Worm (Caenorhabditis elegans): Measurements from ENCODE around the gene hsp-12.2.

Gene hsp-12.2

DNA sequence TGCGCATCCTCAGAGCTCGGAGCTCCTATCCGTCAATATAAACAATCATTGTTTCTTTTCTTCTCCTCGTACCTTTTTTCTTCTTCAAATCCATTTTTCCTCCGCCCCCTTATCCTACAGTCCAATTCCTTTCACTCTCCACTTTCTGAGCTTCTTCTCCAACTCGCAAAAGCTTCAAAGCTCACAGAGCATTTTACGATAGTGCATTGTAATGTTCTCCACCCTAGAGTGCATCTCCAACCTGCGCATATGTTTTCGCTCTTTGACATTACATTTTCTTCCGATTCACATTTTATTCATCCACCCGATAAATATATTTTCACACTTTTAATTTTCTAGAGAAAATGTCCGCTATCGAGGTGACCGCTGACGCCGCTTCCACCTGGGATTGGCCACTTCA lies at the start of gene hsp-12.2:
hsp-12.2 (plus strand) TSS at position 301 of the 400 bp plus-strand sequence.
- TF ChIP-seq W03F9.2 (tag; optimal IDR thresholded peaks at IDR 0.05) (no peak), dao-5 (tag; optimal IDR thresholded peaks at IDR 0.05) (no peak), him-1 (tag; optimal IDR thresholded peaks at IDR 0.05) (no peak)

ce11 chrIII:8088235-8088634 lies 49.6 kb upstream of the hsp-12.2 start, which contains the start of gene vms-1:
Gene vms-1, plus strand, starts transcription at chrIII:8088535.
- TF ChIP-seq dao-5 (tag; optimal IDR thresholded peaks at IDR 0.05) = no peak
- TF ChIP-seq him-1 (tag; optimal IDR thresholded peaks at IDR 0.05) = no peak
- no peak for TF ChIP-seq W03F9.2 (tag; optimal IDR thresholded peaks at IDR 0.05)

ce11 chrIII:8091408-8091807 lies 46.5 kb upstream of the hsp-12.2 start, which contains the start of gene idi-1:
Gene idi-1, plus strand, starts transcription at chrIII:8091708.
- TF ChIP-seq him-1 (tag; optimal IDR thresholded peaks at IDR 0.05) (no peak), W03F9.2 (tag; optimal IDR thresholded peaks at IDR 0.05) (no peak), dao-5 (tag; optimal IDR thresholded peaks at IDR 0.05) (no peak)

- no peak for TF ChIP-seq dao-5 (tag; optimal IDR thresholded peaks at IDR 0.05)
- peak; percentile 15 for TF ChIP-seq W03F9.2 (tag; optimal IDR thresholded peaks at IDR 0.05)
- TF ChIP-seq him-1 (tag; optimal IDR thresholded peaks at IDR 0.05) = no peak
Measured at ce11 chrIII:8093079-8093623, 44.7 kb upstream of the hsp-12.2 start, which contains the start of gene K06H7.2. Gene K06H7.2, plus strand, starts transcription at chrIII:8093573.

DNA sequence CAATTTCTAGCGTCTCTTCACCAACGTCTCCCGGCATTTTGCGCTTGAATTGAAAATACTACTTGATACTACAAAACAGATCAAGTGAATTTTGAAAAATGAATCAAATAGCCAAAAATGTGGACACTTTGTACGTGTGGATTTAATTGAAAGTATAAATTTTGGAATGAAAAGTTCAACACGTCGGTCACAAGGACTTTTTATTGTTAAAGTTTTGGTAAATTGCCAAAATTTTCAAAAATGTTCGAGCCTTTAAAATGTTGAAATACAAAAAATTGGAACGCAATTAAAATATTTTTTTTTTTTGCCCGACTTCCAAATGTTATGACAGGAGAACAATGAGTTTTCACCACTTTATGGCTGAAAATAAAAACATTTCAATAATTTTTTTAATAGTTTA lies 39.8 kb upstream of the hsp-12.2 start, which contains the start of gene K06H7.8:
K06H7.8 (minus strand) TSS at position 101 of the 400 bp plus-strand sequence.
- TF ChIP-seq him-1 (tag; optimal IDR thresholded peaks at IDR 0.05) (no peak), W03F9.2 (tag; optimal IDR thresholded peaks at IDR 0.05) (no peak), dao-5 (tag; optimal IDR thresholded peaks at IDR 0.05) (no peak)

- TF ChIP-seq him-1 (tag; optimal IDR thresholded peaks at IDR 0.05) (no peak), W03F9.2 (tag; optimal IDR thresholded peaks at IDR 0.05) (no peak), dao-5 (tag; optimal IDR thresholded peaks at IDR 0.05) (no peak)
Measured at ce11 chrIII:8099022-8099421, 38.9 kb upstream of the hsp-12.2 start, which contains the start of gene K06H7.1. Gene K06H7.1, plus strand, starts transcription at chrIII:8099322.

DNA sequence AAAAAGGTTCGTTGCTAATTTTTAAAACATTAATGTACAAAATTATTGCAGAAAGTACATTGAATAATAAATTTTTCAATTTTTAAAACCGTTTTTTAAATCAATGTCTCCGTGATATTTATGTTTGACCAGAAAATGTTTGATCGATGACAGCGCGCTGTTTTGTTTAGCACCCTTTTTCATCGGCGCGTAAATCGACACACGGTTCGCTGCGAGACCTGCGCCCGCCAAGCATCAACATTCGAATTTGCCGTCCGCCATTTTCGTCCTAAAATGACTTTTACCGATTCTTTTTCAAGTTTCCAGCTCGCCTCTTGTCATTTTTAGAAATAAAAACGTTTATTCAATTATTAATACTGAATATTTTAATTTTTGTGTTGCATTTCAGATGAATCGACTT lies 36.9 kb upstream of the hsp-12.2 start, which contains the start of gene plk-1:
plk-1 (plus strand) TSS at position 389 of the 400 bp plus-strand sequence.
- TF ChIP-seq him-1 (tag; optimal IDR thresholded peaks at IDR 0.05) = no peak
- no peak for TF ChIP-seq dao-5 (tag; optimal IDR thresholded peaks at IDR 0.05)
- TF ChIP-seq W03F9.2 (tag; optimal IDR thresholded peaks at IDR 0.05) = peak; percentile 6

- TF ChIP-seq W03F9.2 (tag; optimal IDR thresholded peaks at IDR 0.05) = no peak
- TF ChIP-seq him-1 (tag; optimal IDR thresholded peaks at IDR 0.05) = no peak
- TF ChIP-seq dao-5 (tag; optimal IDR thresholded peaks at IDR 0.05) = no peak
Measured at ce11 chrIII:8105771-8106170, 32.1 kb upstream of the hsp-12.2 start.

- peak; percentile 41 for TF ChIP-seq him-1 (tag; optimal IDR thresholded peaks at IDR 0.05)
- peak; percentile 41 for TF ChIP-seq dao-5 (tag; optimal IDR thresholded peaks at IDR 0.05)
- TF ChIP-seq W03F9.2 (tag; optimal IDR thresholded peaks at IDR 0.05) = no peak
Measured at ce11 chrIII:8106476-8106875, 31.4 kb upstream of the hsp-12.2 start.

- TF ChIP-seq him-1 (tag; optimal IDR thresholded peaks at IDR 0.05) = no peak
- TF ChIP-seq W03F9.2 (tag; optimal IDR thresholded peaks at IDR 0.05) = no peak
- no peak for TF ChIP-seq dao-5 (tag; optimal IDR thresholded peaks at IDR 0.05)
Measured at ce11 chrIII:8108490-8108889, 29.4 kb upstream of the hsp-12.2 start, which contains the start of gene C14B9.3. Gene C14B9.3, plus strand, starts transcription at chrIII:8108790.

DNA sequence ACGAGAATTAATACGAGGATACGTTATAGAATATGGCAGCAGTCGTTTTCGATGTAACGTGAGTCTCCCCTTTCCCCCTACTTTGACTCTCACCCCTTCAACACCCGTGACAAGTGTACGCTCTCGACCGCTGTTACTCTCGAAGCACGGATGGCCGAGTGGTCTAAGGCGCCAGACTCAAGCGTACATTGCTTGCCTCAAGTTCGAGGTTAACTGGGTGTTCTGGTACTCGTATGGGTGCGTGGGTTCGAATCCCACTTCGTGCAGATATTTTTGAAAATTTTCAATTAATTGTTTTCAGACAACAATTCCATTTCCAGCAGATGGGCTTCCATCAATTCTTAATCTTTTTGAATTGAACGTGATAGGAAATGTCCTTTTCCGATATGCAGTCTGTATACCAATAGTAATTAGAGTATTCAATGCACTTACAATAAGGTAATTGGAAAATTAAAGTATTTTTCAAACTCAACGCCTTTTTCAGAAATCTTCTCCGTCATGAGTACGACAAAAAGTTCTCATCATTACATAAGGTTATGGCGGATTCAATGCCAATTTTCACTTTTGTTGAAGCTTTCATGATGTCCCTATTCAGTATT lies 28.3 kb upstream of the hsp-12.2 start:
- TF ChIP-seq dao-5 (tag; optimal IDR thresholded peaks at IDR 0.05) (peak; percentile 83), him-1 (tag; optimal IDR thresholded peaks at IDR 0.05) (peak; percentile 73), W03F9.2 (tag; optimal IDR thresholded peaks at IDR 0.05) (no peak)

- TF ChIP-seq W03F9.2 (tag; optimal IDR thresholded peaks at IDR 0.05) = no peak
- TF ChIP-seq dao-5 (tag; optimal IDR thresholded peaks at IDR 0.05) = no peak
- TF ChIP-seq him-1 (tag; optimal IDR thresholded peaks at IDR 0.05) = no peak
Measured at ce11 chrIII:8111347-8111746, 26.5 kb upstream of the hsp-12.2 start.

DNA sequence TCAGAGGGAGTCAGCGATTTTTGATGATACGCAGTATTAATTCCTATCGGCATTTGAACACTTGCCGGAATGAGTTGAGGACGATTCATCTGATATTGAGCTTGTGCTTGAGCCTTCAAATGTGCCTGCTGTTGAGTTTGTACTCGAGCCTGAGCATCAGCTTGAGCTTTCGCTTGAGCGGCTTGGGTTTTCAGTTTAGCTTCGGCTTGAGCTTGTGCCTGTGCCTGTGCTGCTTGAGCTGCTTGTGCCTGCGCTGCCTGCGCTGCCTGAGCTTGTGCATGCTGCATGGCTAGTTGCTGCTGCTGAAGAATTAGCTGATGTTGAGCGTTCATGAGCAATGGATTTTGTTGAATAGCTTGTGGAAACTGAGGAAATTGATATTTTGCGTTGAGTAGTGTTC lies 22.0 kb upstream of the hsp-12.2 start:
- TF ChIP-seq dao-5 (tag; optimal IDR thresholded peaks at IDR 0.05) = no peak
- no peak for TF ChIP-seq him-1 (tag; optimal IDR thresholded peaks at IDR 0.05)
- no peak for TF ChIP-seq W03F9.2 (tag; optimal IDR thresholded peaks at IDR 0.05)

- TF ChIP-seq him-1 (tag; optimal IDR thresholded peaks at IDR 0.05) (no peak), dao-5 (tag; optimal IDR thresholded peaks at IDR 0.05) (no peak), W03F9.2 (tag; optimal IDR thresholded peaks at IDR 0.05) (no peak)
Measured at ce11 chrIII:8117155-8117554, 20.7 kb upstream of the hsp-12.2 start.

Measured in whole organism, L4/young adult.